Worm (Caenorhabditis elegans) whole organism, L2 larva: ENCODE measurements around the gene rpl-21.

Source experiments
- R02D3.7 ChIP-seq: fragments of 150-350 bp; optimal IDR thresholded peaks from 2 replicates; lab custom pipeline; 2014; ENCODE audit warnings: missing biosample characterization, missing genetic modification characterization
- ama-1 ChIP-seq: fragments of 150-350 bp; optimal IDR thresholded peaks from 2 replicates; lab custom pipeline; 2018; ENCODE audit warnings: inconsistent platforms
- dmd-4 ChIP-seq: sonication (generic microtip); optimal IDR thresholded peaks from 2 replicates; lab custom pipeline; 2017; ENCODE audit warnings: missing biosample characterization, missing genetic modification characterization
- elt-3 ChIP-seq: sonication (generic microtip); optimal IDR thresholded peaks from 2 replicates; lab custom pipeline; 2017; ENCODE audit warnings: missing biosample characterization, missing genetic modification characterization
- fos-1 ChIP-seq: fragments of 150-350 bp; optimal IDR thresholded peaks from 2 replicates; lab custom pipeline; 2014; ENCODE audit warnings: missing biosample characterization, missing genetic modification characterization
- lin-11 ChIP-seq: fragments of 150-350 bp; sonication (generic microtip); optimal IDR thresholded peaks from 2 replicates; lab custom pipeline; 2014; ENCODE audit warnings: missing biosample characterization, missing genetic modification characterization, inconsistent platforms, mixed read lengths
- nhr-12 ChIP-seq: fragments of 150-350 bp; optimal IDR thresholded peaks from 2 replicates; lab custom pipeline; 2014; ENCODE audit warnings: missing biosample characterization, missing genetic modification characterization
- nhr-129 ChIP-seq: fragments of 150-350 bp; optimal IDR thresholded peaks from 2 replicates; lab custom pipeline; 2014; ENCODE audit warnings: missing biosample characterization, missing genetic modification characterization
- nhr-237 ChIP-seq: fragments of 150-350 bp; optimal IDR thresholded peaks from 2 replicates; lab custom pipeline; 2014; ENCODE audit warnings: missing biosample characterization, missing genetic modification characterization
- nhr-6 ChIP-seq: fragments of 150-350 bp; optimal IDR thresholded peaks from 2 replicates; lab custom pipeline; 2014; ENCODE audit warnings: missing biosample characterization, missing genetic modification characterization
- unc-39 ChIP-seq: fragments of 150-350 bp; optimal IDR thresholded peaks from 2 replicates; lab custom pipeline; 2014; ENCODE audit warnings: missing biosample characterization, missing genetic modification characterization
- ztf-11 ChIP-seq: sonication (generic microtip); optimal IDR thresholded peaks from 2 replicates; lab custom pipeline; 2017; ENCODE audit warnings: missing biosample characterization, missing genetic modification characterization

- TF ChIP-seq nhr-129: peak; percentile 50
- TF ChIP-seq lin-11 (tag; lab: Kevin White, UChicago): no peak
- TF ChIP-seq nhr-6 (tag; lab: Kevin White, UChicago): no peak
- TF ChIP-seq dmd-4 (tag; lab: Kevin White, UChicago): no peak
- no peak for TF ChIP-seq ama-1 (lab: Kevin White, UChicago)
- no peak for TF ChIP-seq R02D3.7 (tag; lab: Kevin White, UChicago)
- TF ChIP-seq elt-3: no peak
- TF ChIP-seq unc-39: no peak
- no peak for TF ChIP-seq nhr-12 (tag; lab: Kevin White, UChicago)
- TF ChIP-seq ztf-11 (tag; lab: Kevin White, UChicago): no peak
- TF ChIP-seq fos-1 (tag; lab: Kevin White, UChicago): no peak
- no peak for TF ChIP-seq nhr-237 (tag; lab: Kevin White, UChicago)
Measured at ce11 chrIII:8136517-8137099, 6.6 kb upstream of the rpl-21 start.
